Fruit fly (Drosophila melanogaster) whole organism, embryonic: ENCODE results near the gene Tbcd.

Experiments
- ATbp ChIP-seq: fragments of 200-800 bp; sonication (Bioruptor generic); optimal IDR thresholded peaks from 2 replicates; lab custom pipeline; 2017; ENCODE audit warnings: missing biosample characterization, mild to moderate bottlenecking, missing genetic modification characterization, missing genetic modification reagents
- Awh ChIP-seq: fragments of 200-800 bp; sonication (Bioruptor generic); IDR thresholded peaks from 2 replicates; pipeline ENCODE4, ENCODE4 v1.3.6; 2022; ENCODE audit warnings: missing biosample characterization, missing genetic modification characterization
- Bdp1 ChIP-seq: fragments of 200-800 bp; sonication (Bioruptor generic); optimal IDR thresholded peaks from 3 replicates; lab custom pipeline; 2016; ENCODE audit warnings: missing biosample characterization, missing genetic modification characterization
- CG10147 ChIP-seq: fragments of 200-800 bp; sonication (Bioruptor generic); optimal IDR thresholded peaks from 2 replicates; lab custom pipeline; 2019; ENCODE audit warnings: missing biosample characterization, mild to moderate bottlenecking, missing genetic modification characterization, moderate library complexity
- CG10209 ChIP-seq: fragments of 200-800 bp; sonication (Bioruptor generic); optimal IDR thresholded peaks from 3 replicates; lab custom pipeline; 2017; ENCODE audit warnings: missing biosample characterization, mild to moderate bottlenecking, missing genetic modification characterization, missing genetic modification reagents
- CG13894 ChIP-seq: fragments of 200-800 bp; sonication (Bioruptor generic); optimal IDR thresholded peaks from 3 replicates; lab custom pipeline; 2018; ENCODE audit warnings: missing biosample characterization, mild to moderate bottlenecking, missing genetic modification characterization, moderate library complexity
- CG15479 ChIP-seq: fragments of 200-800 bp; sonication (Bioruptor generic); optimal IDR thresholded peaks from 3 replicates; lab custom pipeline; 2019; ENCODE audit warnings: missing biosample characterization, mild to moderate bottlenecking, missing genetic modification characterization, moderate library complexity
- CG17361 ChIP-seq: fragments of 200-800 bp; sonication (Bioruptor generic); IDR thresholded peaks from 3 replicates; pipeline ENCODE4 v1.3.6; 2022; ENCODE audit warnings: missing biosample characterization, missing genetic modification characterization
- CG2120 ChIP-seq: fragments of 200-800 bp; sonication (Bioruptor generic); optimal IDR thresholded peaks from 3 replicates; lab custom pipeline; 2016; ENCODE audit warnings: missing biosample characterization, missing genetic modification characterization
- CG2199 ChIP-seq: fragments of 200-800 bp; sonication (Bioruptor generic); IDR thresholded peaks from 3 replicates; pipeline ENCODE4 v1.3.6; 2022; ENCODE audit warnings: missing biosample characterization, missing genetic modification characterization
- CG3065 ChIP-seq: fragments of 200-800 bp; sonication (Bioruptor generic); optimal IDR thresholded peaks from 2 replicates; lab custom pipeline; 2016; ENCODE audit warnings: missing biosample characterization, missing genetic modification characterization
- CG31441 ChIP-seq: fragments of 200-800 bp; sonication (Bioruptor generic); IDR thresholded peaks from 2 replicates; pipeline ENCODE4 v1.3.6; 2022; ENCODE audit warnings: missing biosample characterization, missing genetic modification characterization
- CG32772 ChIP-seq: fragments of 200-800 bp; sonication (Bioruptor generic); IDR thresholded peaks from 2 replicates; pipeline ENCODE4 v1.3.6; 2022; ENCODE audit warnings: missing biosample characterization, missing genetic modification characterization
- CG33213 ChIP-seq: fragments of 200-800 bp; sonication (Bioruptor generic); optimal IDR thresholded peaks from 3 replicates; lab custom pipeline; 2016; ENCODE audit warnings: missing biosample characterization, missing genetic modification characterization
- CG3407 ChIP-seq: fragments of 200-800 bp; sonication (Bioruptor generic); optimal IDR thresholded peaks from 2 replicates; lab custom pipeline; 2018; ENCODE audit warnings: missing biosample characterization, mild to moderate bottlenecking, missing genetic modification characterization
- CG34224 ChIP-seq: fragments of 200-800 bp; sonication (Bioruptor generic); IDR thresholded peaks from 3 replicates; pipeline ENCODE4 v1.3.6; 2022; ENCODE audit warnings: missing biosample characterization, missing genetic modification characterization; ENCODE audit not compliant: partially characterized antibody
- CG34422 ChIP-seq: fragments of 200-800 bp; sonication (Bioruptor generic); IDR thresholded peaks from 3 replicates; pipeline ENCODE4 v1.3.6; 2022; ENCODE audit warnings: missing biosample characterization, missing genetic modification characterization
- CG4424 ChIP-seq: fragments of 200-800 bp; sonication (Bioruptor generic); optimal IDR thresholded peaks from 3 replicates; lab custom pipeline; 2016; ENCODE audit warnings: missing biosample characterization, missing genetic modification characterization
- CG4730 ChIP-seq: fragments of 200-800 bp; sonication (Bioruptor generic); IDR thresholded peaks from 2 replicates; pipeline ENCODE4 v1.3.6; 2022; ENCODE audit warnings: missing biosample characterization, missing genetic modification characterization
- CG5245 ChIP-seq: fragments of 200-800 bp; sonication (Bioruptor generic); optimal IDR thresholded peaks from 3 replicates; lab custom pipeline; 2016; ENCODE audit warnings: missing biosample characterization, missing genetic modification characterization
- CHES-1-like ChIP-seq: fragments of 200-800 bp; sonication (Bioruptor generic); optimal IDR thresholded peaks from 2 replicates; lab custom pipeline; 2016; ENCODE audit warnings: missing biosample characterization, missing genetic modification characterization
- Hsf ChIP-seq: fragments of 200-800 bp; sonication (Bioruptor generic); optimal IDR thresholded peaks from 3 replicates; lab custom pipeline; 2016; ENCODE audit warnings: missing biosample characterization, missing genetic modification characterization
- Jarid2 ChIP-seq: fragments of 200-800 bp; sonication (Bioruptor generic); optimal IDR thresholded peaks from 3 replicates; lab custom pipeline; 2017; ENCODE audit warnings: mild to moderate bottlenecking, missing biosample characterization, missing genetic modification reagents, missing genetic modification characterization
- Max ChIP-seq: fragments of 200-800 bp; sonication (Bioruptor generic); optimal IDR thresholded peaks from 2 replicates; lab custom pipeline; 2016; ENCODE audit warnings: missing biosample characterization, mild to moderate bottlenecking, missing genetic modification characterization
- Med ChIP-seq: fragments of 200-800 bp; sonication (Bioruptor generic); peaks from one replicate; lab custom pipeline; 2016; ENCODE audit warnings: missing biosample characterization, missing genetic modification characterization, mild to moderate bottlenecking, inconsistent platforms, moderate library complexity
- Oaz ChIP-seq: fragments of 200-800 bp; sonication (Bioruptor generic); IDR thresholded peaks from 2 replicates; pipeline ENCODE4 v1.3.6; 2022; ENCODE audit warnings: missing biosample characterization, missing genetic modification characterization
- Oli ChIP-seq: fragments of 200-800 bp; sonication (Bioruptor generic); optimal IDR thresholded peaks from 2 replicates; lab custom pipeline; 2018; ENCODE audit warnings: missing biosample characterization, mild to moderate bottlenecking, missing genetic modification characterization, moderate library complexity
- Optix ChIP-seq: fragments of 200-800 bp; sonication (Bioruptor generic); IDR thresholded peaks from 3 replicates; pipeline ENCODE4 v1.3.6; 2022; ENCODE audit warnings: missing biosample characterization, missing genetic modification characterization
- Scr ChIP-seq: fragments of 200-800 bp; sonication (Bioruptor generic); IDR thresholded peaks from 2 replicates; pipeline ENCODE4 v1.3.6; 2022; ENCODE audit warnings: missing biosample characterization, missing genetic modification characterization; ENCODE audit not compliant: partially characterized antibody
- Six4 ChIP-seq: fragments of 200-800 bp; sonication (Bioruptor generic); optimal IDR thresholded peaks from 2 replicates; lab custom pipeline; 2016; ENCODE audit warnings: missing biosample characterization, missing genetic modification characterization
- ap ChIP-seq: fragments of 200-800 bp; sonication (Bioruptor generic); IDR thresholded peaks from 2 replicates; pipeline ENCODE4 v1.3.6; 2022; ENCODE audit warnings: missing biosample characterization, missing genetic modification characterization
- ato ChIP-seq: fragments of 200-800 bp; sonication (Bioruptor generic); IDR thresholded peaks from 2 replicates; pipeline ENCODE4 v1.3.6; 2022; ENCODE audit warnings: missing biosample characterization, missing genetic modification characterization; ENCODE audit not compliant: partially characterized antibody
- bbx ChIP-seq: fragments of 200-800 bp; sonication (Bioruptor generic); IDR thresholded peaks from 2 replicates; pipeline ENCODE4 v1.3.6; 2022; ENCODE audit warnings: missing biosample characterization, missing genetic modification characterization; ENCODE audit not compliant: partially characterized antibody
- br ChIP-seq: fragments of >200 bp; optimal IDR thresholded peaks from 2 replicates; lab custom pipeline; 2017
- croc ChIP-seq: fragments of 200-800 bp; sonication (Bioruptor generic); conservative IDR thresholded peaks from 3 replicates; pipeline ENCODE4 v1.3.6; 2022; ENCODE audit warnings: missing biosample characterization, missing genetic modification characterization
- dmrt11E ChIP-seq: fragments of 200-800 bp; sonication (Bioruptor generic); optimal IDR thresholded peaks from 3 replicates; lab custom pipeline; 2018; ENCODE audit warnings: missing biosample characterization, mild to moderate bottlenecking, missing genetic modification characterization, moderate library complexity
- fd3F ChIP-seq: fragments of 200-800 bp; sonication (Bioruptor generic); optimal IDR thresholded peaks from 2 replicates; lab custom pipeline; 2018; ENCODE audit warnings: missing biosample characterization, mild to moderate bottlenecking, missing genetic modification characterization, moderate library complexity
- fd64A ChIP-seq: fragments of 200-800 bp; sonication (Bioruptor generic); optimal IDR thresholded peaks from 3 replicates; lab custom pipeline; 2018; ENCODE audit warnings: missing biosample characterization, mild to moderate bottlenecking, missing genetic modification characterization
- fd96Cb ChIP-seq: fragments of 200-800 bp; sonication (Bioruptor generic); optimal IDR thresholded peaks from 2 replicates; lab custom pipeline; 2018; ENCODE audit warnings: missing biosample characterization, mild to moderate bottlenecking, missing genetic modification characterization, moderate library complexity
- gce ChIP-seq: fragments of 200-800 bp; sonication (Bioruptor generic); IDR thresholded peaks from 3 replicates; pipeline ENCODE4 v1.3.6; 2022; ENCODE audit warnings: missing biosample characterization, missing genetic modification characterization
- grn ChIP-seq: fragments of 200-800 bp; sonication (Bioruptor generic); optimal IDR thresholded peaks from 3 replicates; lab custom pipeline; 2017; ENCODE audit warnings: missing biosample characterization, missing genetic modification characterization
- kay ChIP-seq: fragments of 200-800 bp; sonication (Bioruptor generic); optimal IDR thresholded peaks from 2 replicates; lab custom pipeline; 2016; ENCODE audit warnings: missing biosample characterization, missing genetic modification characterization
- ken ChIP-seq: fragments of 200-800 bp; sonication (Bioruptor generic); IDR thresholded peaks from 3 replicates; pipeline ENCODE4 v1.3.6; 2022; ENCODE audit warnings: missing biosample characterization, missing genetic modification characterization
- maf-S ChIP-seq: fragments of 200-800 bp; sonication (Bioruptor generic); optimal IDR thresholded peaks from 2 replicates; lab custom pipeline; 2016; ENCODE audit warnings: missing biosample characterization, missing genetic modification characterization
- nerfin-2 ChIP-seq: fragments of 200-800 bp; sonication (Bioruptor generic); IDR thresholded peaks from 2 replicates; pipeline ENCODE4 v1.3.6; 2022; ENCODE audit warnings: missing biosample characterization, missing genetic modification characterization; ENCODE audit not compliant: partially characterized antibody
- slbo ChIP-seq: fragments of 200-800 bp; sonication (Bioruptor generic); IDR thresholded peaks from 2 replicates; pipeline ENCODE4 v1.3.6; 2022; ENCODE audit warnings: missing biosample characterization, missing genetic modification characterization
- slp2 ChIP-seq: fragments of 200-800 bp; sonication (Bioruptor generic); optimal IDR thresholded peaks from 2 replicates; lab custom pipeline; 2016; ENCODE audit warnings: missing biosample characterization, missing genetic modification characterization
- tgo ChIP-seq: fragments of 200-800 bp; sonication (Bioruptor generic); IDR thresholded peaks from 3 replicates; pipeline ENCODE4 v1.3.6; 2022; ENCODE audit warnings: missing biosample characterization, missing genetic modification characterization

The Tbcd gene

DNA sequence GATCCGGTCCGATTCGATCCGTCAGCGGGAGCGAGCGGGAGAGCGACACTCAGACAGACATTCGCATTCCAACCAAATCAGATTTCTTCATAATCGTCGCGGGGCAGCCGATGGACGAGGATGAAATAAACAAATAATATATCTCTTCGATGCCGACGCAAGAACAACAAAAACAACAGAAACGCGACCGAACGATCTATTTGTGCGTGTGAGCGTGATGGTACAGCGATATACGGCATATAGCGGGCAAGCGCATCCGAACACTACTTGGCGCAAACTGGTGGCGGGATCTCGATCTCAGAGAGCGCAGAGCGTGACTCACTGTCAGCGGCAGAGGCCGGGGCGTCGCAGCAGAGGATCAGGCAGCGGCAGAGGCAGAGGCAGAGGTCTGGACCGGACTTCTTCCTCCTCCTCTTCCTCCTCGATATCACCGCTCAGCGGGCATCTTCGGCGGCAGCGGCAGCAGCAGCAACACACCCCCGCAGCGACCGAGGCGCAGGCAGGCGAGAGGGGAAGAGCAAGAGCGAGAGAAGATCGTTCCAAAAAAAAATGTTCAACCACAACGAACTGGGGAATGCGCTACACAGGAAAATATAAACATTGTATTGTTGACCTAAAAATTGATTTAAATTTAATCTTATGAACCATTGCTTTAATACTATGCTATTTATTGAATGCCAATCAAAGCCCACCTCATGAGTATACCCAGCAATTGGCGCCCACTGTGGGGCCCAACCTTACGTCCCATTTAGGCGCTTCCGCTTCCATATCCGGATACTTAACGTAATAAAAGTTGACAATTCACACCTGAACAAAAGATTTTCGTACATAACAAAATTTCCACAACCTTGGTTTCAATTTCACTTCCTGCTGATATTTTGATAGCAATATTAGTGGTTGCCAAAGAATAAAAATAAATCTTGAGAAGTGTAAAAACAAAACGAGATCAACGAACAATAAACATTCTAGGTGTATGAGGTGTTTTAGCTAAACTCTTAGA lies 14.2 kb downstream of the Tbcd start (continued):
- no peak for TF ChIP-seq Optix (GFP tag; lab: Robert Waterston, UW)
- no peak for TF ChIP-seq fd3F (GFP tag; lab: Kevin White, UChicago)
- TF ChIP-seq ap (GFP tag; lab: Robert Waterston, UW): peak; percentile 34; the same call in 1 of the 2 replicates
- TF ChIP-seq Hsf (GFP tag; lab: Kevin White, UChicago): peak; percentile 19
- TF ChIP-seq grn (GFP tag; lab: Kevin White, UChicago): peak; percentile 65
- TF ChIP-seq slbo (GFP tag; lab: Robert Waterston, UW): peak; percentile 63
- TF ChIP-seq CG3065 (GFP tag; lab: Kevin White, UChicago): peak; percentile 4
- TF ChIP-seq slp2: peak; percentile 31
- peak; percentile 76 for TF ChIP-seq Med (GFP tag; lab: Kevin White, UChicago)
- TF ChIP-seq CG10147: no peak
- TF ChIP-seq ken (GFP tag; lab: Robert Waterston, UW): peak; percentile 53; the same call in 2 of the 3 replicates
- peak; percentile 43 for TF ChIP-seq CG32772 (GFP tag; lab: Robert Waterston, UW)
- peak; percentile 59; the same call in 1 of the 3 replicates for TF ChIP-seq CG2199
- peak; percentile 51 for TF ChIP-seq Scr (GFP tag; lab: Robert Waterston, UW)
- TF ChIP-seq Bdp1 (GFP tag; lab: Kevin White, UChicago): no peak
- TF ChIP-seq CG34224 (GFP tag; lab: Robert Waterston, UW): peak; percentile 41; the same call in 2 of the 3 replicates
- TF ChIP-seq Jarid2: peak; percentile 59
- TF ChIP-seq CG15479 (GFP tag; lab: Kevin White, UChicago): peak; percentile 96
- no peak for TF ChIP-seq fd64A (GFP tag; lab: Kevin White, UChicago)
- peak; percentile 33 for TF ChIP-seq Max
- TF ChIP-seq Oli (tag; lab: Kevin White, UChicago): peak; percentile 75
- TF ChIP-seq CG2120 (GFP tag; lab: Kevin White, UChicago): peak; percentile 65
- no peak for TF ChIP-seq CG33213
- TF ChIP-seq br (lab: Kevin White, UChicago): no peak
- peak; percentile 33; the same call in 1 of the 3 replicates for TF ChIP-seq CG34422
- TF ChIP-seq croc: no peak
- peak; percentile 53 for TF ChIP-seq dmrt11E (tag; lab: Kevin White, UChicago)
- TF ChIP-seq maf-S (GFP tag; lab: Kevin White, UChicago): no peak
- TF ChIP-seq CG17361 (GFP tag; lab: Robert Waterston, UW): peak; percentile 86
- no peak for TF ChIP-seq Oaz
- TF ChIP-seq CG4730 (GFP tag; lab: Robert Waterston, UW): no peak
- 0 out of 2 replicates have a peak, but pooled peaks have one; percentile 28 for TF ChIP-seq ato (GFP tag; lab: Robert Waterston, UW)
- TF ChIP-seq tgo: peak; percentile 33; the same call in 1 of the 3 replicates
- peak; percentile 40 for TF ChIP-seq ATbp (GFP tag; lab: Kevin White, UChicago)
- peak; percentile 30; the same call in 1 of the 2 replicates for TF ChIP-seq CG31441 (GFP tag; lab: Robert Waterston, UW)
- peak; percentile 13 for TF ChIP-seq CG3407 (GFP tag; lab: Kevin White, UChicago)
- peak; percentile 34 for TF ChIP-seq Six4 (GFP tag; lab: Kevin White, UChicago)
- peak; percentile 63 for TF ChIP-seq CG4424 (GFP tag; lab: Kevin White, UChicago)
- TF ChIP-seq fd96Cb (tag; lab: Kevin White, UChicago): peak; percentile 49
- TF ChIP-seq gce: peak; percentile 19; the same call in 1 of the 3 replicates
- TF ChIP-seq Awh (GFP tag; lab: Robert Waterston, UW): no peak
- TF ChIP-seq CG5245 (GFP tag; lab: Kevin White, UChicago): no peak
- peak; percentile 83 for TF ChIP-seq kay (GFP tag; lab: Kevin White, UChicago)
- no peak for TF ChIP-seq nerfin-2 (GFP tag; lab: Robert Waterston, UW)
- TF ChIP-seq CG13894: no peak
- TF ChIP-seq CHES-1-like (GFP tag; lab: Kevin White, UChicago): peak; percentile 7
- peak; percentile 49; the same call in 1 of the 2 replicates for TF ChIP-seq bbx (GFP tag; lab: Robert Waterston, UW)
- TF ChIP-seq CG10209: peak; percentile 58
